Fruit fly (Drosophila melanogaster) whole organism, embryonic: ENCODE data around the gene CG5346.

ENCODE experiments used
- Aef1 ChIP-seq: fragments of 200-800 bp; sonication (Bioruptor generic); IDR thresholded peaks from 3 replicates; pipeline ENCODE4 v1.3.6; 2022; ENCODE audit warnings: missing biosample characterization, missing genetic modification characterization
- Bgb ChIP-seq: fragments of 200-800 bp; sonication (Bioruptor generic); IDR thresholded peaks from 2 replicates; pipeline ENCODE4 v1.3.6; 2022; ENCODE audit warnings: missing biosample characterization, missing genetic modification characterization; ENCODE audit not compliant: partially characterized antibody
- CG10147 ChIP-seq: fragments of 200-800 bp; sonication (Bioruptor generic); optimal IDR thresholded peaks from 2 replicates; lab custom pipeline; 2019; ENCODE audit warnings: missing biosample characterization, mild to moderate bottlenecking, missing genetic modification characterization, moderate library complexity
- CG13894 ChIP-seq: fragments of 200-800 bp; sonication (Bioruptor generic); optimal IDR thresholded peaks from 3 replicates; lab custom pipeline; 2018; ENCODE audit warnings: missing biosample characterization, mild to moderate bottlenecking, missing genetic modification characterization, moderate library complexity
- CG14860 ChIP-seq: fragments of 200-800 bp; sonication (Bioruptor generic); IDR thresholded peaks from 3 replicates; pipeline ENCODE4 v1.3.6; 2022; ENCODE audit warnings: missing biosample characterization, missing genetic modification characterization; ENCODE audit not compliant: partially characterized antibody
- CG15269 ChIP-seq: fragments of 200-800 bp; sonication (Bioruptor generic); optimal IDR thresholded peaks from 2 replicates; lab custom pipeline; 2018; ENCODE audit warnings: missing biosample characterization, mild to moderate bottlenecking, missing genetic modification characterization, moderate library complexity
- CG17359 ChIP-seq: fragments of 200-800 bp; sonication (Bioruptor generic); optimal IDR thresholded peaks from 3 replicates; lab custom pipeline; 2018; ENCODE audit warnings: missing biosample characterization, mild to moderate bottlenecking, missing genetic modification characterization, moderate library complexity
- CG18262 ChIP-seq: fragments of 200-800 bp; optimal IDR thresholded peaks from 3 replicates; lab custom pipeline; 2019; ENCODE audit warnings: missing biosample characterization, mild to moderate bottlenecking, missing genetic modification characterization, moderate library complexity
- CG18599 ChIP-seq: fragments of 200-800 bp; sonication (Bioruptor generic); optimal IDR thresholded peaks from 3 replicates; lab custom pipeline; 2017; ENCODE audit warnings: missing biosample characterization, missing genetic modification characterization, mild to moderate bottlenecking, moderate library complexity, missing genetic modification reagents
- CG2678 ChIP-seq: fragments of 200-800 bp; sonication (Bioruptor generic); optimal IDR thresholded peaks from 3 replicates; lab custom pipeline; 2019; ENCODE audit warnings: missing biosample characterization, mild to moderate bottlenecking, missing genetic modification characterization, moderate library complexity
- CG34422 ChIP-seq: fragments of 200-800 bp; sonication (Bioruptor generic); IDR thresholded peaks from 3 replicates; pipeline ENCODE4 v1.3.6; 2022; ENCODE audit warnings: missing biosample characterization, missing genetic modification characterization
- CG7839 ChIP-seq: fragments of 200-800 bp; sonication (Bioruptor generic); optimal IDR thresholded peaks from 3 replicates; lab custom pipeline; 2018; ENCODE audit warnings: missing biosample characterization, mild to moderate bottlenecking, missing genetic modification characterization, moderate library complexity
- CG8290 ChIP-seq, 3 experiments: fragments of 200-800 bp; sonication (Bioruptor generic); optimal IDR thresholded peaks; 2 replicates each; lab custom pipeline; 2016 to 2019; ENCODE audit warnings: missing biosample characterization in 3 of 3, missing genetic modification characterization in 3 of 3, mild to moderate bottlenecking in 2 of 3, moderate library complexity in 1 of 3
- Deaf1 ChIP-seq: fragments of 200-800 bp; optimal IDR thresholded peaks from 3 replicates; lab custom pipeline; 2019; ENCODE audit warnings: missing biosample characterization, mild to moderate bottlenecking, missing genetic modification characterization, moderate library complexity
- Gsc ChIP-seq: fragments of 200-800 bp; sonication (Bioruptor generic); IDR thresholded peaks from 2 replicates; pipeline ENCODE4 v1.3.6; 2022; ENCODE audit warnings: missing biosample characterization, missing genetic modification characterization
- H15 ChIP-seq: fragments of 200-800 bp; sonication (Bioruptor generic); IDR thresholded peaks from 3 replicates; pipeline ENCODE4 v1.3.6; 2022; ENCODE audit warnings: missing biosample characterization, missing genetic modification characterization
- Hand ChIP-seq: fragments of 200-800 bp; sonication (Bioruptor generic); optimal IDR thresholded peaks from 2 replicates; lab custom pipeline; 2017; ENCODE audit warnings: mild to moderate bottlenecking, missing biosample characterization, missing genetic modification reagents, missing genetic modification characterization
- Hr51 ChIP-seq, 2 experiments: fragments of 200-800 bp; sonication (Bioruptor generic); optimal IDR thresholded peaks; 2 replicates in 1 of 2; 3 replicates in 1 of 2; lab custom pipeline; 2016 to 2018; ENCODE audit warnings: missing biosample characterization in 2 of 2, missing genetic modification characterization in 2 of 2, mild to moderate bottlenecking in 1 of 2, moderate library complexity in 1 of 2
- Med ChIP-seq: fragments of 200-800 bp; sonication (Bioruptor generic); peaks from one replicate; lab custom pipeline; 2016; ENCODE audit warnings: missing biosample characterization, missing genetic modification characterization, mild to moderate bottlenecking, inconsistent platforms, moderate library complexity
- PHDP ChIP-seq: fragments of 200-800 bp; sonication (Bioruptor generic); optimal IDR thresholded peaks from 3 replicates; lab custom pipeline; 2018; ENCODE audit warnings: missing biosample characterization, mild to moderate bottlenecking, missing genetic modification characterization, moderate library complexity
- Rfx ChIP-seq: fragments of 200-800 bp; sonication (Bioruptor generic); IDR thresholded peaks from 2 replicates; pipeline ENCODE4 v1.3.6; 2022; ENCODE audit warnings: missing biosample characterization, missing genetic modification characterization
- Taf1 ChIP-seq: fragments of 200-800 bp; sonication (Bioruptor generic); IDR thresholded peaks from 2 replicates; pipeline ENCODE4 v1.3.6; 2022; ENCODE audit warnings: missing biosample characterization, missing genetic modification characterization
- abd-A ChIP-seq: fragments of 200-800 bp; sonication (Bioruptor generic); optimal IDR thresholded peaks from 3 replicates; lab custom pipeline; 2019; ENCODE audit warnings: missing biosample characterization, mild to moderate bottlenecking, missing genetic modification characterization, moderate library complexity
- ato ChIP-seq: fragments of 200-800 bp; sonication (Bioruptor generic); IDR thresholded peaks from 2 replicates; pipeline ENCODE4 v1.3.6; 2022; ENCODE audit warnings: missing biosample characterization, missing genetic modification characterization; ENCODE audit not compliant: partially characterized antibody
- caup ChIP-seq: fragments of 200-800 bp; sonication (Bioruptor generic); optimal IDR thresholded peaks from 3 replicates; lab custom pipeline; 2017; ENCODE audit warnings: missing biosample characterization, mild to moderate bottlenecking, missing genetic modification characterization, moderate library complexity; ENCODE audit not compliant: severe bottlenecking
- cg ChIP-seq: fragments of 200-800 bp; sonication (Bioruptor generic); optimal IDR thresholded peaks from 3 replicates; lab custom pipeline; 2019; ENCODE audit warnings: missing biosample characterization, mild to moderate bottlenecking, missing genetic modification characterization, moderate library complexity
- dmrt99B ChIP-seq: fragments of 200-800 bp; sonication (Bioruptor generic); optimal IDR thresholded peaks from 2 replicates; lab custom pipeline; 2018; ENCODE audit warnings: missing biosample characterization, mild to moderate bottlenecking, missing genetic modification characterization, moderate library complexity
- dysf ChIP-seq: fragments of 200-800 bp; sonication (Bioruptor generic); IDR thresholded peaks from 3 replicates; pipeline ENCODE4 v1.3.6; 2022; ENCODE audit warnings: missing biosample characterization, missing genetic modification characterization
- ewg ChIP-seq: fragments of 200-800 bp; sonication (Bioruptor generic); optimal IDR thresholded peaks from 3 replicates; lab custom pipeline; 2017; ENCODE audit warnings: mild to moderate bottlenecking, missing biosample characterization, missing genetic modification reagents, missing genetic modification characterization
- gem ChIP-seq: fragments of 200-800 bp; sonication (Bioruptor generic); optimal IDR thresholded peaks from 2 replicates; lab custom pipeline; 2019; ENCODE audit warnings: missing biosample characterization, mild to moderate bottlenecking, missing genetic modification characterization, moderate library complexity
- grau ChIP-seq: fragments of 200-800 bp; optimal IDR thresholded peaks from 3 replicates; lab custom pipeline; 2019; ENCODE audit warnings: missing biosample characterization, mild to moderate bottlenecking, missing genetic modification characterization, moderate library complexity
- ind ChIP-seq: fragments of 200-800 bp; sonication (Bioruptor generic); optimal IDR thresholded peaks from 3 replicates; lab custom pipeline; 2016; ENCODE audit warnings: missing biosample characterization, missing genetic modification characterization
- lilli ChIP-seq: fragments of 200-800 bp; sonication (Bioruptor generic); optimal IDR thresholded peaks from 3 replicates; lab custom pipeline; 2016; ENCODE audit warnings: missing biosample characterization, missing genetic modification characterization
- lmd ChIP-seq: fragments of 200-800 bp; sonication (Bioruptor generic); IDR thresholded peaks from 2 replicates; pipeline ENCODE4 v1.3.6; 2022; ENCODE audit warnings: missing biosample characterization, missing genetic modification characterization
- prd ChIP-seq, 3 experiments: fragments of >200 bp in 2 of 3; fragments of 200-800 bp in 1 of 3; sonication (Bioruptor generic) in 1 of 3; optimal IDR thresholded peaks in 2 of 3; IDR thresholded peaks in 1 of 3; 2 replicates in 2 of 3; 3 replicates in 1 of 3; pipeline versions ENCODE4 v1.3.6 to Lab custom; 2017 to 2022; ENCODE audit warnings: missing biosample characterization in 1 of 3, missing genetic modification characterization in 1 of 3
- row ChIP-seq: fragments of 200-800 bp; sonication (Bioruptor generic); IDR thresholded peaks from 3 replicates; pipeline ENCODE4 v1.3.6; 2022; ENCODE audit warnings: missing biosample characterization, missing genetic modification characterization
- scrt ChIP-seq: fragments of 200-800 bp; sonication (Bioruptor generic); optimal IDR thresholded peaks from 2 replicates; lab custom pipeline; 2018; ENCODE audit warnings: missing biosample characterization, mild to moderate bottlenecking, missing genetic modification characterization, moderate library complexity

CG5346 gene

dm6 chr3R:22503630-22504029 lies 24.8 kb downstream of the CG5346 start (continued):
- peak; percentile 7 for TF ChIP-seq CG17359 (tag; lab: Kevin White, UChicago)
- TF ChIP-seq CG7839 (tag; lab: Kevin White, UChicago), result peak; percentile 34
- peak in 1 of 2 experiments; percentile 37 for TF ChIP-seq Hr51 (GFP tag; optimal IDR thresholded peaks at IDR 0.05; lab: Kevin White, UChicago)
- peak; percentile 37 for TF ChIP-seq grau
- peak; percentile 22 for TF ChIP-seq lilli
- peak; percentile 15 for TF ChIP-seq ind (GFP tag; lab: Kevin White, UChicago)
- peak; percentile 18; the same call in 1 of the 2 replicates for TF ChIP-seq lmd
- TF ChIP-seq CG8290 (GFP tag; optimal IDR thresholded peaks at IDR 0.05; lab: Kevin White, UChicago), result no peak
- TF ChIP-seq CG8290 (tag; optimal IDR thresholded peaks at IDR 0.05; lab: Kevin White, UChicago), result peak in 1 of 2 experiments; percentile 65
- TF ChIP-seq gem (tag; lab: Kevin White, UChicago), result peak; percentile 34
- TF ChIP-seq ato, result no peak
- TF ChIP-seq CG10147, result peak; percentile 17
- TF ChIP-seq Aef1 (GFP tag; lab: Robert Waterston, UW), result 0 out of 3 replicates have a peak, but pooled peaks have one; percentile 22
- TF ChIP-seq Hand (GFP tag; lab: Kevin White, UChicago), result peak; percentile 3
- 0 out of 3 replicates have a peak, but pooled peaks have one; percentile 26 for TF ChIP-seq dysf (GFP tag; lab: Robert Waterston, UW)
- peak; percentile 76 for TF ChIP-seq CG18599 (GFP tag; lab: Kevin White, UChicago)
- TF ChIP-seq CG2678 (tag; lab: Kevin White, UChicago), result peak; percentile 43
- TF ChIP-seq prd (optimal IDR thresholded peaks at IDR 0.05; lab: Kevin White, UChicago), result no peak
- peak; percentile 40; the same call in 1 of the 3 replicates for TF ChIP-seq prd (GFP tag; IDR thresholded peaks at IDR 0.05; lab: Robert Waterston, UW)
- TF ChIP-seq ewg (GFP tag; lab: Kevin White, UChicago), result no peak
- peak; percentile 30 for TF ChIP-seq caup (GFP tag; lab: Kevin White, UChicago)
- TF ChIP-seq cg (GFP tag; lab: Kevin White, UChicago), result no peak
- TF ChIP-seq Taf1 (GFP tag; lab: Robert Waterston, UW), result no peak
- peak; percentile 59 for TF ChIP-seq Rfx (GFP tag; lab: Robert Waterston, UW)
- TF ChIP-seq dmrt99B, result peak; percentile 23
- peak; percentile 16 for TF ChIP-seq scrt
- TF ChIP-seq PHDP (tag; lab: Kevin White, UChicago), result peak; percentile 24
- TF ChIP-seq Bgb (GFP tag; lab: Robert Waterston, UW), result no peak
- TF ChIP-seq H15 (GFP tag; lab: Robert Waterston, UW), result 0 out of 3 replicates have a peak, but pooled peaks have one; percentile 11
- peak; percentile 19 for TF ChIP-seq CG15269 (tag; lab: Kevin White, UChicago)
- no peak for TF ChIP-seq Gsc (GFP tag; lab: Robert Waterston, UW)

DNA sequence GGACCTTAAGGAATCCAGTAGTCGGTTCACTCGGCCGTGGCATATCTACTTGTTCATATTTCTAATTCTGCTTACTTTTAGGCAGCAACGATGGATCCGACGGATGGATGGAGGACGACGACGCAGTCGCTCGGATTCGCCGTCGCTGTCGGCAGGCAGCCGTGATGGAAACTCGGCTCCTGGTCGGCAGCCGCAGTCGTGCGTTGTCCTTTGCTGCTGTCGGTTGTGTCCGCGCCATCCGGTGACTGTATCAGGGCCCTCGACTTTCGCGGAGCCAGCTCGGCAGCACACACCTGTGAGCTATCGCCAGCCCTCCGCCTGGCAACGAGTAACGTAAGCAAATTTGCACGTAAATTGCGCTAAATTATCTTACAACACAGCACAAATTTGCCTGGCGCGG lies 31.4 kb downstream of the CG5346 start, which contains the start of gene Octbeta1R:
Octbeta1R (plus strand) TSS at position 191 of the 400 bp plus-strand sequence.
- 0 out of 3 replicates have a peak, but pooled peaks have one; percentile 1 for TF ChIP-seq row (GFP tag; lab: Robert Waterston, UW)
- TF ChIP-seq CG18262, result no peak
- TF ChIP-seq CG14860 (GFP tag; lab: Robert Waterston, UW), result 0 out of 3 replicates have a peak, but pooled peaks have one; percentile 12
- no peak for TF ChIP-seq CG34422 (GFP tag; lab: Robert Waterston, UW)
- peak; percentile 16 for TF ChIP-seq abd-A (tag; lab: Kevin White, UChicago)
- TF ChIP-seq Deaf1 (tag; lab: Kevin White, UChicago), result peak; percentile 94
- TF ChIP-seq Med (GFP tag; lab: Kevin White, UChicago), result peak; percentile 22
- peak; percentile 57 for TF ChIP-seq CG13894 (tag; lab: Kevin White, UChicago)
